Fruit fly (Drosophila melanogaster) S2 (cell line): ENCODE data around the gene Grl62a.

Experiments used
- CG8478 ChIP-seq: fragments of >200 bp; optimal IDR thresholded peaks from 2 replicates; lab custom pipeline; 2018
- CTCF ChIP-seq, 2 experiments: fragments of >200 bp; optimal IDR thresholded peaks; 2 replicates each; lab custom pipeline; 2018

Gene Grl62a

DNA sequence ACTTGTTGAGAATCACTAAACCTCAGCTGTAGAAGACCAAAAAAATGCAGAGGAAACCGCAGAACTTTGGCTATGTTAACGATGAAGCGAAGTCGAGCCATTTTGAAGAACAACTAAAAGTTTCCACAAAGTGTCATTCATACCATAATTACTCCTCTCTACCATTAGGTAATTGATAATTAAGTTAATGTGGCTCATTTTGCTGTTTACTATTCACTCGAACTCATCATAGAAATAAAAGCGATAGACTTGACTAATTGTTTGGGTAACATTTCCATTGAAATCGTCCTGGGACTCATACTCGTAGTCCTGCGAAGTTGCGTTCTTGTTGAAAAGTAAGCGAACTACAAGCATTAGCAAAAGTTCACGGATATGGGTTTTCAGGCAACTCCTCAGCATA, at the start of gene Grl62a:
TSS of gene Grl62a (minus strand) at position 101 of the 400 bp plus-strand sequence.
- TF ChIP-seq CG8478 (lab: Kevin White, UChicago) (no peak), CTCF (optimal IDR thresholded peaks at IDR 0.05; lab: Kevin White, UChicago) (no peak)

DNA sequence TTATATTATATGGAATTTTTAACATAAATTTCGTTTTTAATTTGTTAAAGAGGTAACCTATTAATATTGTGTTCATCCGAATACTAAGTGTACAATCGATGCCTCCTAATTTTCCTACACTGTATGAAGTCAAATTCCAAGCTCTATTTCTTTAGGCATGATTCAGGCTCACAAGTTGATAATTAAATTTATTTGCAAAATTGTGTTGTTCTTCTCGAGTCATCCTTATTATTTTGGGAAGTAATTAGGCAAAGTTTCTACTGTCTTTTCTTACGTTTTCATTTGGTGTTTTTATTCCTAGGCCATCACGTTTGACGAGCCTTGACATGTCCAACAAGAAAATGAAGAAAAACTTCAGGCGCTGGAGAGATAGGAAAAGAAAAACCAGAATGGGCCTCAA, 16.4 kb upstream of the Grl62a start, which contains the start of gene CG42355:
TSS of gene CG42355 (minus strand) at position 101 of the 400 bp plus-strand sequence.
- TF ChIP-seq CTCF (optimal IDR thresholded peaks at IDR 0.05; lab: Kevin White, UChicago), result no peak
- no peak for TF ChIP-seq CG8478 (lab: Kevin White, UChicago)

DNA sequence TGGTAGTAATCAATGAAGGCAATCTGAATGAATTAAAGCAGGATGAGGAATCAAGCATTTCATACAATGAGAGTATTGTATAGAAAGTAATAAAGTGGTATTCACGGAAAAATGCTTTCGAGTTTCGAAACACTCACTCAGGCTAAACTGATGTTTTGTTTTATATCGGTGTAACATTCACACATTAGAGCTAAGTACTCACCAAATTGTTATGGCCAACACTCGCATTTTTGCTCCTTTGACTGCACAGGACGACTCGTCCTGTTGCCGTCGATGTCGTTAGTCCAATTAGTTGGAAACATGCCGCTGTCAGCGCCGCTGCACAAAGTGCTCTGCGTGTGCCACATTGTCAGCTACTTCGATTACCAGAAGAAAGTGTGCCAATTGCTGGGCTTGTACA, 4.9 kb upstream of the Grl62a start, which contains the start of gene Grl62c:
TSS of gene Grl62c (plus strand) at position 301 of the 400 bp plus-strand sequence.
- no peak for TF ChIP-seq CG8478 (lab: Kevin White, UChicago)
- TF ChIP-seq CTCF (optimal IDR thresholded peaks at IDR 0.05; lab: Kevin White, UChicago), result no peak

DNA sequence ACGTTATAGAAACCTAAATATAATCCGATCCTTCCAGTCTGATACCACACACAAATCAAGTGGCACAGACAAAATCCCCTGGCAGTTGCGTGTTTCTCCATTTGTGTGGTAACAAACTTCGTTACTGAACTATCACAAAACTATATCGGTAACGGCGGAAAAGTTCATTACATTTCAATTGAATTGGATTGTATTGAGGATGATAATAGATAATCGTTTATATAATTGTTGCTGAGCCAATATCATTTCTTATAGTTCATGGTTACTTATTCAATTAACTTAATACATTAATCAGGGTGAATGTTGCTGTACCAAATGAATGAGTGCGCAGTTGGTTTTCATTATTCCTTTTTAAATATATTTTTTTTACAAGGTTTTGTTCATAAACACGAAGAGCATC, 1.5 kb upstream of the Grl62a start, which contains the start of gene Grl62b:
TSS of gene Grl62b (minus strand) at position 101 of the 400 bp plus-strand sequence.
- TF ChIP-seq CG8478 (lab: Kevin White, UChicago) (no peak), CTCF (optimal IDR thresholded peaks at IDR 0.05; lab: Kevin White, UChicago) (no peak)

DNA sequence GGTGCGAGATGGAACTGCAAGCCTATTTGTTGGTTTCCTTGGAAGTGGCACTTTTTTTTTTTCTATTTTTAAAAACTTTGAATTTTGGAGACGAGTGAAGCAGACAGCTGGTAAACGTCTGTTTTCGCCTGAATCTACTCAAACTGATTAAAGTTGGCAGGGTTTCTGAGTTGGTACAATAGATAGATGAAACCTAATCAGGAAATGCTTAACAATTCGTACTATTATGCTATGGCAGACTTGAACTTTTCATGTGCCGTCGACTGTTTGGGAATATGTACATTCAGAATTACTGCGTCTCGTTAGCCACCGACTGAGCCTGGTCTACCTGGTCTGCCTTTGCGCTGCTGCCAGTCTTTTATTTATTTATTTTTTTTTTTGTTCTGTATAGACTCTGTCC, 16.2 kb downstream of the Grl62a start, which contains the start of gene CG42841:
TSS of gene CG42841 (minus strand) at position 101 of the 400 bp plus-strand sequence.
- TF ChIP-seq CTCF (optimal IDR thresholded peaks at IDR 0.05; lab: Kevin White, UChicago) (no peak), CG8478 (lab: Kevin White, UChicago) (no peak)

DNA sequence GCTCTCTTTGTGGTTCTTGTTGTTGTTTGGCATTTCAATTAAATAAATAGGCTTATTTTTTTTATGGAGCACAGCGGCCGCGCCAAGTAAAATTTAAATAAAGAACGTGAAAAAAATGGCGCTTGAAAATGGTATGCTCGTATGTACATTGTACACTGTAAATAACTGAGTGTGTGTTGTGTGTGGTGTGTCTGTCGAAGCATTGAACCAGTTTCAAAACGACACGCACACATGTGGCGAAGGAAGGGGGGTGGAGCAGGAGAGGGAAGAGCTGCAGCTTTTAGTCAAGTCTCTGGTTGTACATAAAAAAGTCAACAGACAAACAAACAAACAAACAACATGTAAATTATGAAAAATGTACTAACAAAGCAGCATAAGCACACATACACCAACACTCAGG, 17.0 kb downstream of the Grl62a start:
- TF ChIP-seq CTCF (optimal IDR thresholded peaks at IDR 0.05; lab: Kevin White, UChicago), result no peak
- TF ChIP-seq CG8478 (lab: Kevin White, UChicago), result no peak

DNA sequence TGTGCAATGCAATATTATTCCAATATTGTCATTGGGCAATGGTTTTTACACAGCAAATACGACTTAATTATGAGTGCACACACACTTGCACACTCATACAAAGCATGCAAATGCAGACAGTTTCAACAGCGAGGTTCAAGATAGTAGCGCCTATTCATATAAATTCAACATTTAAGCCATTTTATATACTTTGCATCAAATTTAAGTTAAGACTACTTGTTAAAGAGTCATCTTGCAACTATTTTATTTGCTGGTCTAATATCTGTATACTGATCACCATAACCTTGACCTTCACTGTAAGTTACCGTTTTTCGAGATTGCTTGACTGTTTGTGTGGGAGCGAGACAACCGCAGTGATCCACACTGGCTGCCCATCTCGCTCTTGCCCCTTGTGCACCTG, 36.4 kb downstream of the Grl62a start:
- TF ChIP-seq CG8478 (lab: Kevin White, UChicago), result no peak

DNA sequence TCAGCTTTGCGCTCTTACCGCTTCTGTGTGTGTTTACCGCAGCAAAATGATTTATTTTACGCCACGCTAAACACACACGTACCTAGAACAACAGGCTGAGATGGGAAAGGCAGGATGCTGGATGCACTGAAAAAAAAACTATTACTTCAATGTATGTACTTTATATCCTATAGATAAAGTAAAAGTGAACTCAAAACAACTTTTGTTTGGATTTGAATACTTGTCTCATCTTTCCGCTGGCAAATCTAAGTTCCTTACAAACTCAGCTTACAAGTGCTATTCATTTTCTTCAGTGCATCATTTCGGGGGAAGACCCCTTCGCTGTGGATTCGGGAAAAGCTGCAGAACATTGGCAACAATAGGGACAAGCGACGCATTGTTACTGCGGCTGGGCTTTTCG, 45.0 kb downstream of the Grl62a start:
- TF ChIP-seq CG8478 (lab: Kevin White, UChicago) (no peak), CTCF (optimal IDR thresholded peaks at IDR 0.05; lab: Kevin White, UChicago) (no peak)

DNA sequence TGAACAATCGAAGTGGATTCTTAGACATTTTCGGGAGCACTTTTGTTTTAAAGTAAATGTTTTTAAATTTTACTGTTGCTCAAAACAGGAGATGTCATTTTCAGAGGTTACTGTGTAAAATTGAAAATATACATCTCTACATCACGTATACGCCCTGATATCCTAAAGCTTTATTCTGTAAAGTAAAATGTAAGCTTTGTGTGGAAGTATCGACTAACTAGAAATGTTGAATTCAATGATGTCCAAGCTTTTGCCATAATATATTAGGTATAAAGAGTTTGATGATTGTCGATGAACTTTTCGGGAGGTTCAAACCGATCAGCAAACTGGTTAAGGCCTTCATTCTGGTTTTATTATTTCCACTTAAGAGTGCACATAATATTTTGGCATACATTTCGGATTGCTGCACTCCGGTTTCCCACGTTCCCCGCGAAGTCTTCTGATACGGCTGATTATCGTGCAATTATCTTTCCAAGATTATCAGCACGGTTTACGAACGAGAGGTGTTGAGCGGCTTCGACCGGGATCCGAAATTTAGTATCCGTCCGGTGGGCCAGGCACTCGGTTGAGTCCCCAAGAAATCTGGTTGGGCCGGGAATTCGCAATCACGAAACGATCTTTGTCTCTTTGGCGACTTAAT, 50.5 kb downstream of the Grl62a start, which contains the start of the genes CG11815 and acs:
TSS of gene CG11815 (minus strand) at position 98 of the 640 bp plus-strand sequence.
TSS of gene acs (plus strand) at position 536 of the 640 bp plus-strand sequence.
- TF ChIP-seq CTCF (optimal IDR thresholded peaks at IDR 0.05; lab: Kevin White, UChicago) (no peak), CG8478 (lab: Kevin White, UChicago) (no peak)
